Worm (Caenorhabditis elegans) whole organism, L4 larva: Measurements from ENCODE around the gene Y57A10A.5.

ENCODE experiments used
- mdl-1 ChIP-seq, 2 experiments: fragments of 150-350 bp in 1 of 2; sonication (generic microtip) in 1 of 2; optimal IDR thresholded peaks; 2 replicates each; lab custom pipeline; 2014 to 2017; ENCODE audit warnings: missing biosample characterization in 2 of 2, missing genetic modification characterization in 2 of 2
- nhr-11 ChIP-seq: fragments of 150-350 bp; optimal IDR thresholded peaks from 2 replicates; lab custom pipeline; 2014; ENCODE audit warnings: missing biosample characterization, missing genetic modification characterization
- nhr-111 ChIP-seq: fragments of 200-800 bp; sonication (Bioruptor generic); optimal IDR thresholded peaks from 2 replicates; lab custom pipeline; 2018; ENCODE audit warnings: mild to moderate bottlenecking, missing genetic modification characterization, missing compliant biosample characterization
- pqm-1 ChIP-seq: sonication (generic microtip); optimal IDR thresholded peaks from 2 replicates; lab custom pipeline; 2017; ENCODE audit warnings: missing biosample characterization, missing genetic modification characterization
- saeg-2 ChIP-seq: fragments of 200-800 bp; sonication (Bioruptor generic); IDR thresholded peaks from 2 replicates; pipeline ENCODE4 v1.3.6; 2022; ENCODE audit warnings: missing genetic modification reagents, missing genetic modification characterization, missing compliant biosample characterization
- set-16 ChIP-seq: fragments of 200-800 bp; sonication (Bioruptor generic); IDR thresholded peaks from 2 replicates; pipeline ENCODE4 v1.3.6; 2022; ENCODE audit warnings: missing genetic modification reagents, missing genetic modification characterization, missing compliant biosample characterization
- unc-62 ChIP-seq, 3 experiments: fragments of 150-350 bp in 1 of 3; sonication (generic microtip); optimal IDR thresholded peaks in 2 of 3; peaks in 1 of 3; 1 replicate in 1 of 3; 2 replicates in 2 of 3; lab custom pipeline; 2014 to 2017; ENCODE audit warnings: missing biosample characterization in 3 of 3, missing genetic modification characterization in 3 of 3, missing genetic modification reagents in 3 of 3, missing genotype in 1 of 3

DNA sequence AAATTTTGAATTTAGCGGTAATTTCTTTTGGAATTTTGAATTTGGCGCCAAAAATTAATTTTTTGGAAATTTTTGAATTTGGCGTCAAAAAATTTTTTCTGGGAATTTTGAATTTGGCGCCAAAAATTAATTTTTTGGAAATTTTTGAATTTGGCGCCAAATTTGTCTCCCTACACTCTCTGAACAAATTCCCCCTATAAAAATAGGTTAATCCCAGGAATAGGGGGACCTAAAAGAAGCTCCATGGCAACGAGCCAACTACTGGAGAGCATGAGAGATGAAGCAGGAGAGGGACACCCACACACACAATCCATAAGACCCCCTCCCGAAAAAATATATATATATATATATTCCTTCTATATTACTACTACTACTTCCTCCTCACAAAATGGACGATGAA lies 48.6 kb downstream of the Y57A10A.5 start, which contains the start of gene aqp-12:
- no peak for TF ChIP-seq set-16
- no peak for TF ChIP-seq mdl-1 (tag; optimal IDR thresholded peaks at IDR 0.05; lab: Kevin White, UChicago)
- no peak for TF ChIP-seq nhr-11 (tag; lab: Kevin White, UChicago)
- no peak for TF ChIP-seq pqm-1 (tag; lab: Kevin White, UChicago)
- TF ChIP-seq nhr-111 (GFP tag; lab: Kevin White, UChicago), result no peak
- no peak for TF ChIP-seq unc-62 (GFP tag; optimal IDR thresholded peaks at IDR 0.05 in 1 of 2; lab: Kevin White, UChicago)
- TF ChIP-seq unc-62 (tag; optimal IDR thresholded peaks at IDR 0.05; lab: Kevin White, UChicago), result no peak
- TF ChIP-seq saeg-2, result no peak
